Worm (Caenorhabditis elegans) whole organism, L3 larva: ENCODE data around the gene pssy-1.
A peak's percentile ranks its signal among the peaks of the same experiment; 100 is the strongest.

Experiments
- ama-1 ChIP-seq: fragments of 150-350 bp; optimal IDR thresholded peaks from 2 replicates; lab custom pipeline; 2018
- elt-1 ChIP-seq: fragments of 150-350 bp; optimal IDR thresholded peaks from 2 replicates; lab custom pipeline; 2014; ENCODE audit warnings: missing biosample characterization, missing genetic modification characterization

DNA sequence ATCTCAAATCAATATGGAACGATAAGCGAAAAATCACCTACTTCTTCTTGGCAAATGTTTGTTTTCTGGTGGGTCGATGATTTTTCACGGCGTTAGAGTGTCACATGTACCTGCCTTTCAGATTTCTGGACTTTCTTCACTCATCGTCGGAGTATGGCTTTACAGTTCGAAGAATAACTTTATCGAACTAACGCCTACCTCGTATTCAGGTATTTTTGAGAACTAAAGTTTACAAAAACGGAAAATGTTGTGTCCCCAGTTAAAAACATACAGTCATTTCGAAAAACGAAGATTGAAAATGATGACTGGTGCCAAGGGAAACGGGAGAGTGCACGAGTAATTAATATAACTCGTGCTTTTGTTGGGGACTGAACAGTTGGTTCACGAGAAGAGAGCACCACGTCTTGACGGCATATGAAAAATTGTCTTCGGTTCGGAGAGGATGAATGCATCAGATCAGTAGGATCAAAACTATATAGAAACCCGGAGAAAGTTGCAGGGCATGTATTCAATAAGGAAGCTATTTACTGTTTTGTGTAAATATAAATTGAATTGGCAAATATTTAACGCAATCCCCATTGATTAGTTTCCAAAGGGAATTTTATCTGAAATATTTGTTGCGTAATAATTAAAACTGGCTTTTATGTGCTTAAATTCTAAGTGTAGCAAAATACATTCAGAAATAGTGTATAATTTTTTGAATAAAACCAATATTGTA lies 31.9 kb upstream of the pssy-1 start:
- TF ChIP-seq ama-1 (lab: Kevin White, UChicago) (peak; percentile 33), elt-1 (tag; lab: Kevin White, UChicago) (no peak)
